Fruit fly (Drosophila melanogaster) whole organism, wandering third instar larva: ENCODE data around the gene CG33325.
A peak's percentile ranks its signal among the peaks of the same experiment; 100 is the strongest.

Source experiments
- Abd-B ChIP-seq: fragments of >200 bp; optimal IDR thresholded peaks from 2 replicates; lab custom pipeline; 2017; ENCODE audit warnings: missing biosample characterization, missing genetic modification characterization
- Hr78 ChIP-seq: fragments of >200 bp; optimal IDR thresholded peaks from 2 replicates; lab custom pipeline; 2017; ENCODE audit warnings: missing biosample characterization, missing genetic modification characterization
- Hr83 ChIP-seq: fragments of 200-300 bp; sonication (Bioruptor generic); optimal IDR thresholded peaks from 2 replicates; lab custom pipeline; 2016; ENCODE audit warnings: missing biosample characterization, mild to moderate bottlenecking, missing genetic modification characterization, moderate library complexity; ENCODE audit not compliant: poor library complexity, severe bottlenecking
- Myc ChIP-seq: fragments of >200 bp; optimal IDR thresholded peaks from 2 replicates; lab custom pipeline; 2017
- OdsH ChIP-seq: fragments of 200-800 bp; sonication (Bioruptor generic); optimal IDR thresholded peaks from 2 replicates; lab custom pipeline; 2016; ENCODE audit warnings: missing biosample characterization, mild to moderate bottlenecking, missing genetic modification characterization
- Sp1 ChIP-seq: fragments of 200-800 bp; sonication (Bioruptor generic); optimal IDR thresholded peaks from 3 replicates; lab custom pipeline; 2019; ENCODE audit warnings: missing biosample characterization, mild to moderate bottlenecking, missing genetic modification characterization, moderate library complexity
- Vsx2 ChIP-seq: fragments of 200-300, 225-300 bp; sonication (Bioruptor generic); optimal IDR thresholded peaks from 2 replicates; lab custom pipeline; 2018; ENCODE audit warnings: missing biosample characterization, missing genetic modification characterization; ENCODE audit not compliant: partially characterized antibody
- dmrt93B ChIP-seq: fragments of 200-800 bp; sonication (Bioruptor generic); optimal IDR thresholded peaks from 2 replicates; lab custom pipeline; 2018; ENCODE audit warnings: missing biosample characterization, mild to moderate bottlenecking, missing genetic modification characterization
- h ChIP-seq: fragments of 200-800 bp; sonication (Bioruptor generic); optimal IDR thresholded peaks from 3 replicates; lab custom pipeline; 2016; ENCODE audit warnings: missing biosample characterization, mild to moderate bottlenecking, missing genetic modification characterization
- lola ChIP-seq: fragments of >200 bp; optimal IDR thresholded peaks from 2 replicates; lab custom pipeline; 2017; ENCODE audit warnings: missing biosample characterization, missing genetic modification characterization
- pan ChIP-seq: fragments of >200 bp; optimal IDR thresholded peaks from 2 replicates; lab custom pipeline; 2017
- psq ChIP-seq: fragments of 200-800 bp; sonication (Bioruptor generic); optimal IDR thresholded peaks from 3 replicates; lab custom pipeline; 2017; ENCODE audit warnings: missing biosample characterization, mild to moderate bottlenecking, missing genetic modification characterization, moderate library complexity
- woc ChIP-seq: sonication (Bioruptor generic); optimal IDR thresholded peaks from 2 replicates; lab custom pipeline; 2016; ENCODE audit warnings: missing biosample characterization, mild to moderate bottlenecking, missing genetic modification characterization

- TF ChIP-seq Myc (lab: Kevin White, UChicago): no peak
- no peak for TF ChIP-seq psq (GFP tag; lab: Kevin White, UChicago)
- TF ChIP-seq Sp1 (GFP tag; lab: Kevin White, UChicago): no peak
- no peak for TF ChIP-seq OdsH (GFP tag; lab: Kevin White, UChicago)
- TF ChIP-seq dmrt93B (GFP tag; lab: Kevin White, UChicago): no peak
- no peak for TF ChIP-seq Hr78
- TF ChIP-seq h: peak; percentile 55
- TF ChIP-seq Abd-B: no peak
- no peak for TF ChIP-seq lola
- no peak for TF ChIP-seq pan (lab: Kevin White, UChicago)
- TF ChIP-seq woc (GFP tag; lab: Kevin White, UChicago): no peak
- TF ChIP-seq Hr83 (GFP tag; lab: Kevin White, UChicago): peak; percentile 89
- TF ChIP-seq Vsx2 (GFP tag; lab: Kevin White, UChicago): no peak
Observed at dm6 chr3R:8654058-8654457, 25.8 kb downstream of the CG33325 start.
